Worm (Caenorhabditis elegans): ENCODE results near the gene ZK856.6.
A peak's percentile ranks its signal among the peaks of the same experiment; 100 is the strongest.

The ZK856.6 gene

ce11 chrV:10160954-10161353 is 37.5 kb upstream of the ZK856.6 start, which contains the start of gene C51E3.10:
Gene C51E3.10, minus strand, starts transcription at chrV:10161134.
- TF ChIP-seq ceh-36 (tag; optimal IDR thresholded peaks at IDR 0.05) (no peak), ceh-13 (GFP tag; optimal IDR thresholded peaks at IDR 0.05) (no peak), tra-4 (tag; optimal IDR thresholded peaks at IDR 0.05) (no peak), tbx-11 (GFP tag; IDR thresholded peaks at IDR 0.05) (no peak), hmbx-1 (tag; optimal IDR thresholded peaks at IDR 0.05) (no peak), hmg-4 (GFP tag; optimal IDR thresholded peaks at IDR 0.05) (no peak), aly-1 (tag; optimal IDR thresholded peaks at IDR 0.05) (no peak), pes-1 (GFP tag; IDR thresholded peaks at IDR 0.05) (no peak), F13C5.2 (tag; optimal IDR thresholded peaks at IDR 0.05) (no peak)

- TF ChIP-seq hmg-4 (GFP tag; optimal IDR thresholded peaks at IDR 0.05): no peak
- no peak for TF ChIP-seq B0310.2 (tag; optimal IDR thresholded peaks at IDR 0.05)
- no peak for TF ChIP-seq scrt-1 (GFP tag; IDR thresholded peaks at IDR 0.05)
- TF ChIP-seq tbx-11 (GFP tag; IDR thresholded peaks at IDR 0.05): no peak
- no peak for TF ChIP-seq tbx-37 (GFP tag; conservative IDR thresholded peaks at IDR 0.05)
- no peak for TF ChIP-seq F13C5.2 (tag; optimal IDR thresholded peaks at IDR 0.05)
- no peak for TF ChIP-seq aly-1 (tag; optimal IDR thresholded peaks at IDR 0.05)
- TF ChIP-seq sea-1 (GFP tag; conservative IDR thresholded peaks at IDR 0.05): no peak
- no peak for TF ChIP-seq hnd-1 (tag; optimal IDR thresholded peaks at IDR 0.05)
- no peak for TF ChIP-seq ama-1 (optimal IDR thresholded peaks at IDR 0.05)
- TF ChIP-seq flt-1 (GFP tag; IDR thresholded peaks at IDR 0.05): no peak
- no peak for TF ChIP-seq tra-4 (tag; optimal IDR thresholded peaks at IDR 0.05)
- no peak for TF ChIP-seq ceh-13 (GFP tag; optimal IDR thresholded peaks at IDR 0.05)
- no peak for TF ChIP-seq ets-7 (tag; optimal IDR thresholded peaks at IDR 0.05)
- no peak for TF ChIP-seq pes-1 (GFP tag; IDR thresholded peaks at IDR 0.05)
- TF ChIP-seq ceh-36 (tag; optimal IDR thresholded peaks at IDR 0.05): no peak
- no peak for TF ChIP-seq hmbx-1 (tag; optimal IDR thresholded peaks at IDR 0.05)
Measured at ce11 chrV:10166368-10166767, 32.1 kb upstream of the ZK856.6 start, which contains the start of gene C51E3.6. Gene C51E3.6, minus strand, starts transcription at chrV:10166468.

ce11 chrV:10168870-10169269 is 29.6 kb upstream of the ZK856.6 start:
- TF ChIP-seq ceh-13 (GFP tag; optimal IDR thresholded peaks at IDR 0.05) (no peak), F13C5.2 (tag; optimal IDR thresholded peaks at IDR 0.05) (no peak), ama-1 (optimal IDR thresholded peaks at IDR 0.05) (no peak), aly-1 (tag; optimal IDR thresholded peaks at IDR 0.05) (no peak)

- no peak for TF ChIP-seq ama-1 (optimal IDR thresholded peaks at IDR 0.05)
- no peak for TF ChIP-seq sea-1 (GFP tag; conservative IDR thresholded peaks at IDR 0.05)
- TF ChIP-seq hnd-1 (tag; optimal IDR thresholded peaks at IDR 0.05): no peak
- no peak for TF ChIP-seq scrt-1 (GFP tag; IDR thresholded peaks at IDR 0.05)
- no peak for TF ChIP-seq tbx-11 (GFP tag; IDR thresholded peaks at IDR 0.05)
- TF ChIP-seq ceh-13 (GFP tag; optimal IDR thresholded peaks at IDR 0.05): no peak
- no peak for TF ChIP-seq B0310.2 (tag; optimal IDR thresholded peaks at IDR 0.05)
- TF ChIP-seq hmbx-1 (tag; optimal IDR thresholded peaks at IDR 0.05): no peak
- no peak for TF ChIP-seq ceh-36 (tag; optimal IDR thresholded peaks at IDR 0.05)
- TF ChIP-seq tra-4 (tag; optimal IDR thresholded peaks at IDR 0.05): no peak
- TF ChIP-seq flt-1 (GFP tag; IDR thresholded peaks at IDR 0.05): no peak
- no peak for TF ChIP-seq hmg-4 (GFP tag; optimal IDR thresholded peaks at IDR 0.05)
- TF ChIP-seq aly-1 (tag; optimal IDR thresholded peaks at IDR 0.05): no peak
- TF ChIP-seq pes-1 (GFP tag; IDR thresholded peaks at IDR 0.05): no peak
- no peak for TF ChIP-seq ets-7 (tag; optimal IDR thresholded peaks at IDR 0.05)
- TF ChIP-seq F13C5.2 (tag; optimal IDR thresholded peaks at IDR 0.05): no peak
- TF ChIP-seq tbx-37 (GFP tag; conservative IDR thresholded peaks at IDR 0.05): no peak
Measured at ce11 chrV:10173653-10174052, 24.8 kb upstream of the ZK856.6 start, which contains the start of gene egl-3. Gene egl-3, minus strand, starts transcription at chrV:10173753.

DNA sequence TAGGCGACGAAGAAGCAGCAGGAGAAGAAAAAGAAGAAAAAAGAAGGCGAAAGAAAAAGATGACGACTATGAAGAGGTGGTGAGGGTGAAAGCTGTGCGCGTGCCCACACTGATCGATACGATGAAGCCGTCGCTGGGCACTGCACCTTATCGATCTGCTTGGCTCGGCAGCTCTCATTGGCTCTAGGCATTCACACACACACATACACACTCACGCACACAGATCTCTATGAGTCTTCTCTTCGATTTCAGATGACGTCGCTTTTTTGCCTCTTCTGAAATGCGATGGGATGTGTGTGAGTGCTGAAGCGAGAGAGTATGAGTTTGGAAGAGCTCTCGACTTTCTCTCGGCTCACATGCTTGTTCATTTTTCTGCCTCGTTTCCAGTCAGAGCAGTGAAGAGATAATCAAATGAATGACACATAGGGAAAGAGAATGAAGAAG is 23.8 kb upstream of the ZK856.6 start:
- TF ChIP-seq hmbx-1 (tag; optimal IDR thresholded peaks at IDR 0.05) (no peak), B0310.2 (tag; optimal IDR thresholded peaks at IDR 0.05) (no peak), aly-1 (tag; optimal IDR thresholded peaks at IDR 0.05) (no peak), pes-1 (GFP tag; IDR thresholded peaks at IDR 0.05) (no peak), flt-1 (GFP tag; IDR thresholded peaks at IDR 0.05) (no peak), hmg-4 (GFP tag; optimal IDR thresholded peaks at IDR 0.05) (no peak), scrt-1 (GFP tag; IDR thresholded peaks at IDR 0.05) (no peak), ets-7 (tag; optimal IDR thresholded peaks at IDR 0.05) (no peak), ama-1 (optimal IDR thresholded peaks at IDR 0.05) (no peak), ceh-13 (GFP tag; optimal IDR thresholded peaks at IDR 0.05) (no peak)

DNA sequence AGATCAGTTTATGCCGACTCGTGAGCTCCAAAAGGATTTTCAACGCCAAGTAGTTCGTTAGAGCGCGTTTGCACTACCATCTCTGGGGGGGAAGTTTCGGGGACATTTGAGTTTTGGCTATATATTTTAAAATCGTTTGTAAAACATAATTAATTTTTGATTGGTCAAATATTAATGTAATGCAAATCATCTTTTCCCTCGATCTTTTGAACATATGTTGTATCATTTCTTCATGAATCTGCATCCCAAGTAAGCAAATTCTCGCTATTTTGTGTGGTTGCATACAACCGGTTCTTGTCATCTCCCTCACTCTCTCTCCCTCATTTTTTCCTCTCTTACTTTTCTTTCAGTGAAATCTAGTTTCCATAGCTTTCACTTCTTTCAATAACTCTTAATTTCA is 20.3 kb upstream of the ZK856.6 start:
- TF ChIP-seq F13C5.2 (tag; optimal IDR thresholded peaks at IDR 0.05): peak; percentile 44
- no peak for TF ChIP-seq hnd-1 (tag; optimal IDR thresholded peaks at IDR 0.05)
- no peak for TF ChIP-seq tra-4 (tag; optimal IDR thresholded peaks at IDR 0.05)

DNA sequence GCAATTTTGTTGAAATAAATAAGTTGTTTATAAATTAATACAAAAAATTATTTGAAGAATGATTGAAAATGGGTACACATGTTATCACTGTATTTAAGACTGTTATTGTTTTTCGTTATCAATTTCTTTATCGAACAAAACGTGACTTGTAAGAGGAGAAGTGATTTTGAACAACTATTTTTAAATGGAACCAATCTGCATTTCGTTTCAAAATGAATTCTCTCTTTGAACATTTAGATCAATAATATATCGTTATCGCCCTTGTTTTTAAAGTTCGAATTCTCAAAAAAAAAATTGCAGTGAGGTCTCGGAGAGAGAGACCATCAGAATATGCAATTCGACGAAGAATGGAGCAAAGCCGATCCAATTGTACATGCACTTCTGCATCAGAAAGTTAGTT is 19.3 kb upstream of the ZK856.6 start, which contains the start of gene cul-5:
Gene cul-5 (plus strand): TSS at position 301 of the 400 bp plus-strand sequence.
- no peak for TF ChIP-seq ceh-36 (tag; optimal IDR thresholded peaks at IDR 0.05)
- no peak for TF ChIP-seq tbx-37 (GFP tag; conservative IDR thresholded peaks at IDR 0.05)
- no peak for TF ChIP-seq hmbx-1 (tag; optimal IDR thresholded peaks at IDR 0.05)
- TF ChIP-seq flt-1 (GFP tag; IDR thresholded peaks at IDR 0.05): no peak
- no peak for TF ChIP-seq tbx-11 (GFP tag; IDR thresholded peaks at IDR 0.05)
- no peak for TF ChIP-seq ets-7 (tag; optimal IDR thresholded peaks at IDR 0.05)
- TF ChIP-seq tra-4 (tag; optimal IDR thresholded peaks at IDR 0.05): no peak
- TF ChIP-seq hmg-4 (GFP tag; optimal IDR thresholded peaks at IDR 0.05): no peak
- no peak for TF ChIP-seq sea-1 (GFP tag; conservative IDR thresholded peaks at IDR 0.05)
- no peak for TF ChIP-seq hnd-1 (tag; optimal IDR thresholded peaks at IDR 0.05)
- no peak for TF ChIP-seq ceh-13 (GFP tag; optimal IDR thresholded peaks at IDR 0.05)

DNA sequence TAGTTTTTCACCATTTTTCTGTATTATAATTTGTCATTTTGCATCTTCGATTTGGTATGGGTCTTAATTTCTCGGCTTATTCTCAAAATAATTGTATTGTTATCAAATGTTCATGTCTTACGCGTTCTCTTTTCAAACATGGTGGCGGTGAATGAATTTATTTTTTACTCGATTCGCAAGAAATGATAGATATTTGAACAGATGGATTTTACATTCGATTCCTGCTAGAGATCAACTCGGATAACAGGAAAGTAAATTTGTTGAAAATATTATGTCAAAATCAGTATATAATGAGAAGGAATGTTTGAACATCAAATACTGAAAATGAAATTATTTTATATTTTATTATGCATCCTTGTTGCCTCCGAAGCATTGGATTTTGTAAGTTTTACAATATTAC is 15.5 kb upstream of the ZK856.6 start, which contains the start of gene ZK856.4:
Gene ZK856.4 (plus strand): TSS at position 301 of the 400 bp plus-strand sequence.
- TF ChIP-seq tbx-11 (GFP tag; IDR thresholded peaks at IDR 0.05) (no peak), tra-4 (tag; optimal IDR thresholded peaks at IDR 0.05) (no peak), F13C5.2 (tag; optimal IDR thresholded peaks at IDR 0.05) (no peak), flt-1 (GFP tag; IDR thresholded peaks at IDR 0.05) (no peak), scrt-1 (GFP tag; IDR thresholded peaks at IDR 0.05) (no peak), sea-1 (GFP tag; conservative IDR thresholded peaks at IDR 0.05) (no peak), hmbx-1 (tag; optimal IDR thresholded peaks at IDR 0.05) (no peak), tbx-37 (GFP tag; conservative IDR thresholded peaks at IDR 0.05) (no peak), pes-1 (GFP tag; IDR thresholded peaks at IDR 0.05) (no peak), B0310.2 (tag; optimal IDR thresholded peaks at IDR 0.05) (no peak), ets-7 (tag; optimal IDR thresholded peaks at IDR 0.05) (no peak), hmg-4 (GFP tag; optimal IDR thresholded peaks at IDR 0.05) (no peak), hnd-1 (tag; optimal IDR thresholded peaks at IDR 0.05) (no peak)

Measured in whole organism, early embryonic.